Worm (Caenorhabditis elegans) whole organism, L4/young adult: ENCODE results near the gene txdc-12.1.

Experiments used
- W03F9.2 ChIP-seq: fragments of 150-350 bp; optimal IDR thresholded peaks from 2 replicates; lab custom pipeline; 2014; ENCODE audit warnings: missing biosample characterization, missing genetic modification characterization
- dao-5 ChIP-seq: sonication (generic microtip); optimal IDR thresholded peaks from 2 replicates; lab custom pipeline; 2016; ENCODE audit warnings: missing genotype, missing genetic modification characterization, moderate library complexity, missing compliant biosample characterization
- him-1 ChIP-seq: sonication (generic microtip); optimal IDR thresholded peaks from 2 replicates; lab custom pipeline; 2016; ENCODE audit warnings: missing genotype, missing genetic modification reagents, missing genetic modification characterization, missing compliant biosample characterization

Gene txdc-12.1

DNA sequence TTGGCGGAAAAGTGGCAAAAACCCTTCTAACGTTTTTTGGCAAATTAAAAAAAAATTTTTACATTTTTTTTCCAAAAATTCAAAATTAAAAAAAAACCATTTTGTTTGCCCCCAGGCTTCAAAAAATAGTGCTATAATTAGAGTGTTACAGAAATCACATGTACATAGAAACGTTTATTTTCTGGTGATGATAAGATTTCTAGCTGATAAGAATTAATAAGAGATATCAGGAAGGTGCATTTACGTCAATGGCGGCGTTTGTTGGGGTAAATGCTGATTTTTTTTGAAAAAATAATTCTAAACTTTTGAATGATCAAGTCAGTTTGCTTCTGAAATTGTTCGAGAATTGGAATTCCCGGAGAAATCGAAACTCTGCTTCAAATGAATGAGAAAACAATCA lies 26.6 kb downstream of the txdc-12.1 start:
- TF ChIP-seq W03F9.2 (tag; lab: Kevin White, UChicago) = no peak
- TF ChIP-seq dao-5 (tag; lab: Kevin White, UChicago) = no peak
- TF ChIP-seq him-1 (tag; lab: Kevin White, UChicago) = no peak

DNA sequence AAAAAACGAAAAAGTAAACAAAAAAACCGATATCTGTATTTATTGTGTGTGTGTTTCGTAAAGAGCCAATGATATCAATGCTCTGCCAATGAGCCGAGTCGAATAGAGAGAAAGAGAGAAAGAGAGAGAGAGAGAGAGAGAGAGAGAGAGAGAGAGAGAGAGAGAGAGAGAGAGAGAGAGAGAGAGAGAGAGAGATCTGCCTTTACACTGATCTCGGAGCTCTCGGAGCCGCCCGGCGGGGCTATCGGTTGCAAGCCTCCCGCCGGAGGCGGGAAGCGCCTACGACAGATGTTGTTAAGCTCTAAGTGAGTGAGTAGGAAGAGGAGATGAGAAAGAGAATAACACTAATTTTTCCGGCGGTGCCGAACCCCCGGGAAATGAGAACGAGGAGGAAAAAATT lies 28.7 kb downstream of the txdc-12.1 start:
- TF ChIP-seq him-1 (tag; lab: Kevin White, UChicago) = no peak
- TF ChIP-seq W03F9.2 (tag; lab: Kevin White, UChicago) = no peak
- no peak for TF ChIP-seq dao-5 (tag; lab: Kevin White, UChicago)

DNA sequence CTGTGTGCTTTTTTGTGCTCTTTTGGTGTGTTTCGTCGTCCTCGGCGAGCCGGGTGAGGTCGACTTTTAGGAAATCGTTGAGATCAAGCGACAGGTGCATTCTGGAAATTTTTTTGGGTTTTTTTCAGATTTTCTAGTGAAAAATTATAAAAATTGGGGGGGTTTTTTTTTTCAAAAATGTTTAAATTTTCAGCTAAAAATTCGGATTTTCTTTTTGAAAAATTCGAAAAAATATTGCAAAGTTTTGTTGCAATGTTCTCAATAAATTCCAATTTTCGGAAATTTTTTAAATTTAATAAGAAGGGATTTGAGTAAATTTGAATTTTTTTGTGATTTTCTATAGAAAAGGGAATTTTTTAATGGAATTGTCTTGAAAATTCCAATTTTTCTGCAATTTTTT lies 34.8 kb downstream of the txdc-12.1 start, which contains the start of gene Y57A10A.27:
Gene Y57A10A.27, minus strand, starts transcription at position 101 of the 400 bp plus-strand sequence.
- TF ChIP-seq him-1 (tag; lab: Kevin White, UChicago) (no peak), dao-5 (tag; lab: Kevin White, UChicago) (no peak), W03F9.2 (tag; lab: Kevin White, UChicago) (no peak)

DNA sequence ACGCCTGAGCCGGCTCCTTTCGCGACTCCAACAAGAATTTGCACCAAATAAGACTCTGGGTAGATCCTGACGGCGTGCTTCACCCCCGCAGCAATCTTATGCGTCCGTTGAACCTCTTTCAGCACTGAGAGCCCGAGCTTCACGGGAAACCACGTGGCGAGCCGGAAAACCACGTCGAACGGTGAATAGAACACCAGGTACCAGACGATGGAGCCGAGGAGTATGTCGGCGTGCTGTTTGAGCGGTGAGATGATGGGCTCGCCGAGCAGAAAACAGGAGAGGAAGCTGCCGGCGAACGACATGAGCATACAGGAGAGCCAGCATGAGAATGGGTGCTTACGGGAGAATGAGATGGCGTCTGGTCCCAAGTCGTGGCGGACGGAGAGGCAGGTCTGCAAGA lies 38.4 kb downstream of the txdc-12.1 start:
- TF ChIP-seq him-1 (tag; lab: Kevin White, UChicago) = no peak
- TF ChIP-seq dao-5 (tag; lab: Kevin White, UChicago) = no peak
- TF ChIP-seq W03F9.2 (tag; lab: Kevin White, UChicago) = no peak

DNA sequence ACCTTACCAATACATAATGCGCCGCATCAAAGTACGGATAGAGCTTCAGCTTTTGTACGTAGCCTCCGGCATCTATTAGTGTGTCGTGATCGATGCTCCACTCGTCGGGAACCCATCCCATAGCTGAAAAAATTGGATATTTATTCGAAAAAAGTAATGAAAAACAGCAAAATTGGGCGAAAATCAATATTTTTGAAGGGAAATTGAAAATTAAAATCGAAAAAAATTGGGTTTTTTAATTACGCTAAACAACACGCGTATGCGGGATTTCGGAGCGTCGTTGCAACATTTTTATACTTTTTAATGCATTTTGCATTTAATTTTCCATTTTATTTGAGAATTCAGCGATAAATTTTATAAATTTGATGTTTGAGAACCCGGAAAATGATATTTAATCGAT lies 39.1 kb downstream of the txdc-12.1 start, which contains the start of the genes tric-1B.2 and Y57A10A.29:
Gene tric-1B.2, minus strand, starts transcription at position 129 of the 400 bp plus-strand sequence.
Gene Y57A10A.29, plus strand, starts transcription at position 303 of the 400 bp plus-strand sequence.
- TF ChIP-seq him-1 (tag; lab: Kevin White, UChicago) (no peak), W03F9.2 (tag; lab: Kevin White, UChicago) (no peak), dao-5 (tag; lab: Kevin White, UChicago) (no peak)

DNA sequence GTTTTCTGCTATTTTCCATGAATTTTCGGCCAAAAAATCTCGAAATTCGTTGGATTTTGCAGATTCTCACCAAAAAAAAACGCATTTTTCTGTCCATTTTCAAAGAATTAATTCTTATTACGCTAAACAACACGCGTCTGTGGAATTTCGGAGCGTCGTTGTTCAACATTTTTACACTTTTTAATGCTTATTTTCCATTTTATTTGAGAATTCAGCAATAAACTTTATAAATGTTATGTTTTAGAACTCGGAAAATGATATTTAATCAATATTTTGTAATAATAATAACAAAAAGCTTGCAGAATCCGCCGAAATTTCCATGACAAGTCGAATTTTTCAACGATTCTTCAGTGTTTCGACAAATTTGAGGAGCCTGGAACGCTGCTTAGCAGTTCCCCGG lies 40.2 kb downstream of the txdc-12.1 start, which contains the start of gene ife-5:
Gene ife-5, plus strand, starts transcription at position 301 of the 400 bp plus-strand sequence.
- no peak for TF ChIP-seq him-1 (tag; lab: Kevin White, UChicago)
- no peak for TF ChIP-seq dao-5 (tag; lab: Kevin White, UChicago)
- TF ChIP-seq W03F9.2 (tag; lab: Kevin White, UChicago) = no peak

DNA sequence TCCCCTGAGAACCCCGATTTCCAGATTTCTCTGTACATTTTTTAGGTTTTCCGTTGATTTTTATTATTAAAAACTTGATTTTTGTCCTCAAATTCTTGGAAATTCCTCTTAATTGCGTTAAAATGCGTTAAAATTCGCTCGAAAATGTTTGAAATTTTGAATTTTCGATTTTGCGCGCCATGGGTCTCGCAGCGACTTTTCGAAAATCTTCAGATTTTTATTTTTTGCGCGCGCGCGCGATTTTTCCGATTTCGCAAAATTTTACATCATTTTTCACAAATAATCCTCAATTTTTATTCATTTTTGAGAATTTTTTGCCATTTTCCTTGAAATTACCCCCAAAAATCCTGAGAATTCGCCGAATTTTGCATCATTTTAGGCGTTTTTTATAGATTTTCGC lies 43.9 kb downstream of the txdc-12.1 start:
- TF ChIP-seq W03F9.2 (tag; lab: Kevin White, UChicago) = no peak

DNA sequence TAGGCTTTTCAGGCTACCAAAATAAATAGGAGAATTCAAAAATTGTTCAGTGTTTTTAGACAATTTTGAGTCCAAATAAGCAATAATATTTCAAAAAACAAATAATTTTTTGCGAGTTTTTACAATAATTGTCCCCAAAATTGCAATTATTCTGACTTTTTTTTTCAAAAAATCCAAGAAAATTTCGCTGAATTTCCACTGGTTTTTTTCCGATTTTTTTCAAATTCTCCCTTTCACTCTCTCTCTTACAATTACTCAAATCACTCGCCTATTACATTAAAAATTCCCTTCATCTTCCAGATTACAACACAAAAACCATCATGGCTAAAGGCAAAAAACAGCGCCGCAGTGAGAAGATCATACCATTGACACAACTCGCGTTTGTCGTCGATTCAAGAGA lies 48.9 kb downstream of the txdc-12.1 start, which contains the start of gene Y57A10A.31:
Gene Y57A10A.31, plus strand, starts transcription at position 301 of the 400 bp plus-strand sequence.
- TF ChIP-seq him-1 (tag; lab: Kevin White, UChicago) (no peak), W03F9.2 (tag; lab: Kevin White, UChicago) (no peak), dao-5 (tag; lab: Kevin White, UChicago) (no peak)
